Worm (Caenorhabditis elegans) whole organism, L4 larva: ENCODE measurements around the gene tbx-35.

Experiments
- F37D6.2 ChIP-seq: sonication (generic microtip); optimal IDR thresholded peaks from 2 replicates; lab custom pipeline; 2016; ENCODE audit warnings: mild to moderate bottlenecking, missing genetic modification characterization, missing compliant biosample characterization
- F49E8.2 ChIP-seq: sonication (generic microtip); optimal IDR thresholded peaks from 2 replicates; lab custom pipeline; 2016; ENCODE audit warnings: missing compliant biosample characterization, mild to moderate bottlenecking, missing genetic modification characterization, borderline replicate concordance
- Y105C5A.15 ChIP-seq: fragments of 200-800 bp; sonication (Bioruptor generic); IDR thresholded peaks from 2 replicates; pipeline ENCODE4 v1.3.6; 2022; ENCODE audit warnings: missing genetic modification characterization, missing compliant biosample characterization
- Y48G9A.11 ChIP-seq: fragments of 200-800 bp; sonication (Bioruptor generic); IDR thresholded peaks from 2 replicates; pipeline ENCODE4 v1.3.6; 2022; ENCODE audit warnings: missing genetic modification reagents, missing genetic modification characterization, missing compliant biosample characterization
- Y75B8A.6 ChIP-seq: fragments of 200-800 bp; sonication (Bioruptor generic); IDR thresholded peaks from 2 replicates; pipeline ENCODE4 v1.3.6; 2022; ENCODE audit warnings: missing genetic modification reagents, missing genetic modification characterization, missing compliant biosample characterization
- ZK546.5 ChIP-seq, 2 experiments: sonication (generic microtip); optimal IDR thresholded peaks; 2 replicates each; lab custom pipeline; 2017; ENCODE audit warnings: missing biosample characterization in 2 of 2, missing genetic modification characterization in 2 of 2
- ama-1 ChIP-seq: fragments of 150-350 bp; optimal IDR thresholded peaks from 2 replicates; lab custom pipeline; 2014; ENCODE audit warnings: inconsistent platforms, mixed read lengths
- ceh-62 ChIP-seq: sonication (generic microtip); optimal IDR thresholded peaks from 2 replicates; lab custom pipeline; 2017; ENCODE audit warnings: missing biosample characterization, missing genetic modification characterization
- ces-1 ChIP-seq: fragments of 150-350 bp; sonication (generic microtip); optimal IDR thresholded peaks from 4 replicates; lab custom pipeline; 2014; ENCODE audit warnings: missing biosample characterization, missing genetic modification reagents, missing genetic modification characterization
- dmd-6 ChIP-seq: fragments of 200-800 bp; sonication (Bioruptor generic); IDR thresholded peaks from 2 replicates; pipeline ENCODE4 v1.3.6; 2022; ENCODE audit warnings: missing genetic modification reagents, missing genetic modification characterization, missing compliant biosample characterization
- dmd-9 ChIP-seq: fragments of 200-800 bp; sonication (Bioruptor generic); IDR thresholded peaks from 2 replicates; pipeline ENCODE4 v1.3.6; 2022; ENCODE audit warnings: missing genetic modification reagents, missing genetic modification characterization, missing compliant biosample characterization
- egl-43 ChIP-seq: fragments of 200-800 bp; sonication (Bioruptor generic); IDR thresholded peaks from 2 replicates; pipeline ENCODE4 v1.3.6; 2022; ENCODE audit warnings: missing genetic modification reagents, missing genetic modification characterization, missing compliant biosample characterization
- hif-1 ChIP-seq, 2 experiments: sonication (generic microtip); optimal IDR thresholded peaks; 2 replicates each; lab custom pipeline; 2016 to 2017; ENCODE audit warnings: missing compliant biosample characterization in 2 of 2, missing genetic modification characterization in 2 of 2, missing genetic modification reagents in 2 of 2, missing genotype in 2 of 2, mild to moderate bottlenecking in 1 of 2
- hlh-11 ChIP-seq: fragments of 200-800 bp; sonication (Bioruptor generic); optimal IDR thresholded peaks from 2 replicates; lab custom pipeline; 2018; ENCODE audit warnings: mild to moderate bottlenecking, missing genetic modification characterization, missing compliant biosample characterization
- hlh-30 ChIP-seq: sonication (generic microtip); optimal IDR thresholded peaks from 2 replicates; lab custom pipeline; 2017; ENCODE audit warnings: antibody characterized with exemption, mild to moderate bottlenecking, missing genetic modification characterization, missing compliant biosample characterization; ENCODE audit not compliant: insufficient read depth
- lin-29 ChIP-seq: fragments of 200-800 bp; sonication (Bioruptor generic); IDR thresholded peaks from 2 replicates; pipeline ENCODE4 v1.3.6; 2022; ENCODE audit warnings: missing genetic modification reagents, missing genetic modification characterization, missing compliant biosample characterization
- lin-38 ChIP-seq: fragments of 200-800 bp; sonication (Bioruptor generic); IDR thresholded peaks from 2 replicates; pipeline ENCODE4 v1.3.6; 2022; ENCODE audit warnings: missing genetic modification reagents, missing genetic modification characterization, missing compliant biosample characterization
- lsy-2 ChIP-seq, 2 experiments: fragments of 150-350 bp in 1 of 2; sonication (generic microtip) in 1 of 2; optimal IDR thresholded peaks; 2 replicates each; lab custom pipeline; 2014 to 2017; ENCODE audit warnings: missing biosample characterization in 2 of 2, missing genetic modification characterization in 2 of 2
- nhr-102 ChIP-seq: sonication (generic microtip); optimal IDR thresholded peaks from 2 replicates; lab custom pipeline; 2016; ENCODE audit warnings: mild to moderate bottlenecking, missing genetic modification characterization, moderate library complexity, missing compliant biosample characterization
- nhr-48 ChIP-seq: sonication (generic microtip); optimal IDR thresholded peaks from 2 replicates; lab custom pipeline; 2016; ENCODE audit warnings: mild to moderate bottlenecking, missing genetic modification characterization, missing compliant biosample characterization
- nhr-6 ChIP-seq: fragments of 150-350 bp; optimal IDR thresholded peaks from 2 replicates; lab custom pipeline; 2014; ENCODE audit warnings: missing biosample characterization, missing genetic modification characterization
- php-3 ChIP-seq: fragments of 200-800 bp; sonication (Bioruptor generic); IDR thresholded peaks from 2 replicates; pipeline ENCODE4 v1.3.6; 2022; ENCODE audit warnings: missing genetic modification reagents, missing genetic modification characterization, missing compliant biosample characterization
- sdz-12 ChIP-seq: fragments of 200-800 bp; sonication (Bioruptor generic); optimal IDR thresholded peaks from 2 replicates; lab custom pipeline; 2018; ENCODE audit warnings: mild to moderate bottlenecking, missing genetic modification characterization, missing compliant biosample characterization
- set-16 ChIP-seq: fragments of 200-800 bp; sonication (Bioruptor generic); IDR thresholded peaks from 2 replicates; pipeline ENCODE4 v1.3.6; 2022; ENCODE audit warnings: missing genetic modification reagents, missing genetic modification characterization, missing compliant biosample characterization
- snpc-1.2 ChIP-seq: fragments of 200-800 bp; sonication (Bioruptor generic); IDR thresholded peaks from 2 replicates; pipeline ENCODE4 v1.3.6; 2022; ENCODE audit warnings: missing genetic modification reagents, missing genetic modification characterization, missing compliant biosample characterization
- tag-97 ChIP-seq: fragments of 200-800 bp; sonication (Bioruptor generic); IDR thresholded peaks from 2 replicates; pipeline ENCODE4 v1.3.6; 2022; ENCODE audit warnings: missing genetic modification characterization, missing compliant biosample characterization
- unc-39 ChIP-seq: sonication (generic microtip); optimal IDR thresholded peaks from 2 replicates; lab custom pipeline; 2017; ENCODE audit warnings: missing biosample characterization, missing genetic modification characterization
- unc-62 ChIP-seq, 3 experiments: fragments of 150-350 bp in 1 of 3; sonication (generic microtip); optimal IDR thresholded peaks in 2 of 3; peaks in 1 of 3; 1 replicate in 1 of 3; 2 replicates in 2 of 3; lab custom pipeline; 2014 to 2017; ENCODE audit warnings: missing biosample characterization in 3 of 3, missing genetic modification characterization in 3 of 3, missing genetic modification reagents in 3 of 3, missing genotype in 1 of 3
- zag-1 ChIP-seq: fragments of 150-350 bp; optimal IDR thresholded peaks from 2 replicates; lab custom pipeline; 2014; ENCODE audit warnings: missing biosample characterization, missing genetic modification characterization
- zfp-2 ChIP-seq: sonication (generic microtip); optimal IDR thresholded peaks from 2 replicates; lab custom pipeline; 2016; ENCODE audit warnings: mild to moderate bottlenecking, missing genetic modification characterization, missing compliant biosample characterization
- zip-2 ChIP-seq: fragments of 150-350 bp; optimal IDR thresholded peaks from 2 replicates; lab custom pipeline; 2014; ENCODE audit warnings: missing biosample characterization, missing genetic modification characterization
- ztf-7 ChIP-seq: fragments of 150-350 bp; optimal IDR thresholded peaks from 2 replicates; lab custom pipeline; 2014; ENCODE audit warnings: missing biosample characterization, missing genetic modification characterization

The tbx-35 gene

DNA sequence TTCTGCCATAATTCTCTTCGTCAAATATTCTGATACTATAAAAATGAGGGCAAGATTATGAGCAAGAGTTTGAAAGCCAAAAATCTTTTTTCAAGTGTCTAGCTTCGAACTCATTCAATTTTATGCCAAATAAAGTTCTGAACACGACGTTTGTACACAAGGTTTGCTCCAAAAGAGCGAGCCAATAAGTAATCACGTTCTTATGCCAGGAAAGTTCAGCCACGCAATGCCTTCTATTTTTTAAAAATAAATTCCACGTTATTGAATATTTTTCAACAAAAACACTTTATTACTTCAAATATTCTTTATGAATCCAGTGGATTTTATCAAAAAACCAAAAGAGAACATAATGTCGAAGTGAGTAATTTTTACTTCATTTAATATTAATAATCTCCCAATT lies 37.4 kb downstream of the tbx-35 start, which contains the start of gene nep-5:
Gene nep-5, plus strand, starts transcription at position 301 of the 400 bp plus-strand sequence.
- TF ChIP-seq egl-43 (GFP tag; lab: Robert Waterston, UW): no peak
- TF ChIP-seq lsy-2 (tag; optimal IDR thresholded peaks at IDR 0.05; lab: Kevin White, UChicago): no peak
- no peak for TF ChIP-seq Y105C5A.15 (GFP tag; lab: Robert Waterston, UW)
- TF ChIP-seq dmd-6 (GFP tag; lab: Robert Waterston, UW): no peak
- no peak for TF ChIP-seq lin-38 (GFP tag; lab: Robert Waterston, UW)
- no peak for TF ChIP-seq nhr-102 (tag; lab: Kevin White, UChicago)

DNA sequence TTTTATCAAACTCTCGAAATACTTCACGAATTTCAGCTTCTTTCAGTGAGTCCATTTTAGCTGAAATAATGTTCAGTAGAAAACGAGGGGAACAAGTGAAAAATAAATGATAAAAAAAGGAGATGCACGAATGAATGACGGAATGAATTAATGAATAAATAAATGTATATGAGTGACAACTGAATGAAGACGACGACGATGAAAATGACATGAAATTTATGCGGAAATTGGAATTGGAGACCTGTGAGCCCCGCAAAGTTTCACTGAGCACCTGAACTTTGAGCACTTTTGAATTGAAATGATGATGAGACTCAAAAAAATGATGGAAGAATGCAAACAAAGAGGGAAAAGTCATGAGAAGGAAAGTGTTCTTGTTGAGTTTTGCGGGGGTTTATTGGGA lies 43.2 kb downstream of the tbx-35 start, which contains the start of gene cal-8:
Gene cal-8, minus strand, starts transcription at position 60 of the 400 bp plus-strand sequence.
- TF ChIP-seq dmd-9 (GFP tag; lab: Robert Waterston, UW) (no peak), unc-62 (GFP tag; optimal IDR thresholded peaks at IDR 0.05 in 1 of 2; lab: Kevin White, UChicago) (peak in 1 of 2 experiments; percentile 98), unc-62 (tag; optimal IDR thresholded peaks at IDR 0.05; lab: Kevin White, UChicago) (no peak), tag-97 (GFP tag; lab: Robert Waterston, UW) (no peak), set-16 (GFP tag; lab: Robert Waterston, UW) (no peak), ZK546.5 (tag; optimal IDR thresholded peaks at IDR 0.05; lab: Kevin White, UChicago) (no peak)

- TF ChIP-seq nhr-6 (tag; lab: Kevin White, UChicago) (no peak), ztf-7 (tag; lab: Kevin White, UChicago) (no peak), sdz-12 (GFP tag; lab: Kevin White, UChicago) (no peak), ZK546.5 (tag; optimal IDR thresholded peaks at IDR 0.05; lab: Kevin White, UChicago) (no peak), zfp-2 (tag; lab: Kevin White, UChicago) (no peak), zip-2 (tag; lab: Kevin White, UChicago) (no peak), ces-1 (GFP tag; lab: Kevin White, UChicago) (no peak)
Observed at ce11 chrII:5478318-5478717, 46.9 kb downstream of the tbx-35 start, which contains the start of gene F56D1.1. Gene F56D1.1, plus strand, starts transcription at chrII:5478618.

DNA sequence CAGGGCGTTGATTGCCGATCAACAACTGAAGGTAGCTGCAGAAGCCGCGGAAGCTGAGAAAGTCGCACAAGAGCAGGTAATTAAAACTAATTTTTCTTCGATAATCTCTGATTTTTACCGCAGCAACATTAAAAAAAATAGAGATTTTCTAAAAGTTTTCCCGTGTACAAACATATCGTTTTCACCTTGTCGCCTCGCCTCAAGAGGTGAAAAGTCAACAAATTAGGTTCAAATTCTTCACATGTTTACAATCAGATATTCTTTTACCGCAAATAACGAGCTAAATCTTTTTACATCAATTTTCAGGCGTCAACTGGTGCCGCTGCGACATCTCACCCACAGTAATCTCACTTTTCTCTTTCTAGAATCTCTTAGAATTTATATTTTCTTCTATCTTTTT lies 50.3 kb downstream of the tbx-35 start, which contains the start of gene ilcr-2:
Gene ilcr-2, plus strand, starts transcription at position 301 of the 400 bp plus-strand sequence.
- no peak for TF ChIP-seq hlh-11
- no peak for TF ChIP-seq F37D6.2 (tag; lab: Kevin White, UChicago)
- TF ChIP-seq ceh-62 (tag; lab: Kevin White, UChicago): no peak
- TF ChIP-seq hlh-30 (tag; lab: Kevin White, UChicago): no peak
- no peak for TF ChIP-seq ama-1
- no peak for TF ChIP-seq Y75B8A.6 (GFP tag; lab: Robert Waterston, UW)
- TF ChIP-seq Y48G9A.11: no peak
- TF ChIP-seq hif-1 (tag; optimal IDR thresholded peaks at IDR 0.05; lab: Kevin White, UChicago): no peak
- no peak for TF ChIP-seq lin-29 (GFP tag; lab: Robert Waterston, UW)
- no peak for TF ChIP-seq dmd-6 (GFP tag; lab: Robert Waterston, UW)
- no peak for TF ChIP-seq php-3 (GFP tag; lab: Robert Waterston, UW)
- TF ChIP-seq ces-1 (GFP tag; lab: Kevin White, UChicago): no peak
- no peak for TF ChIP-seq nhr-48 (tag; lab: Kevin White, UChicago)
- TF ChIP-seq zag-1 (tag; lab: Kevin White, UChicago): no peak
- TF ChIP-seq unc-39: no peak
- TF ChIP-seq F49E8.2 (tag; lab: Kevin White, UChicago): no peak
- TF ChIP-seq snpc-1.2 (GFP tag; lab: Robert Waterston, UW): no peak
